Worm (Caenorhabditis elegans) whole organism, mixed stage, embryonic: ENCODE data around the gene golg-4.

Experiments
- M03D4.4 ChIP-seq: sonication (generic microtip); optimal IDR thresholded peaks from 2 replicates; lab custom pipeline; 2017; ENCODE audit warnings: mild to moderate bottlenecking, missing genetic modification characterization, missing compliant biosample characterization
- bed-3 ChIP-seq: fragments of 200-800 bp; sonication (Bioruptor generic); optimal IDR thresholded peaks from 3 replicates; lab custom pipeline; 2018; ENCODE audit warnings: mild to moderate bottlenecking, missing genetic modification characterization, moderate library complexity, missing compliant biosample characterization
- blmp-1 ChIP-seq: fragments of 150-350 bp; optimal IDR thresholded peaks from 2 replicates; lab custom pipeline; 2014; ENCODE audit warnings: missing biosample characterization, missing genetic modification characterization
- ceh-39 ChIP-seq: fragments of 150-350 bp; optimal IDR thresholded peaks from 2 replicates; lab custom pipeline; 2014; ENCODE audit warnings: missing biosample characterization, missing genetic modification characterization
- ceh-43 ChIP-seq: fragments of 200-800 bp; sonication (Bioruptor generic); optimal IDR thresholded peaks from 2 replicates; lab custom pipeline; 2018; ENCODE audit warnings: mild to moderate bottlenecking, missing genetic modification characterization, moderate library complexity, missing compliant biosample characterization
- ceh-83 ChIP-seq: fragments of 200-800 bp; sonication (Bioruptor generic); optimal IDR thresholded peaks from 2 replicates; lab custom pipeline; 2018; ENCODE audit warnings: mild to moderate bottlenecking, missing genetic modification characterization, missing compliant biosample characterization
- ces-1 ChIP-seq: fragments of 150-350 bp; optimal IDR thresholded peaks from 2 replicates; lab custom pipeline; 2014; ENCODE audit warnings: missing biosample characterization, missing genetic modification reagents, missing genetic modification characterization
- cnd-1 ChIP-seq: fragments of 200-800 bp; sonication (Bioruptor generic); optimal IDR thresholded peaks from 2 replicates; lab custom pipeline; 2018; ENCODE audit warnings: mild to moderate bottlenecking, missing genetic modification characterization, missing compliant biosample characterization
- drap-1 ChIP-seq: fragments of 200-800 bp; sonication (Bioruptor generic); optimal IDR thresholded peaks from 3 replicates; lab custom pipeline; 2018; ENCODE audit warnings: mild to moderate bottlenecking, missing genetic modification characterization, missing compliant biosample characterization
- elt-1 ChIP-seq: sonication (generic microtip); optimal IDR thresholded peaks from 2 replicates; lab custom pipeline; 2017; ENCODE audit warnings: missing genetic modification characterization, mild to moderate bottlenecking, missing compliant biosample characterization, antibody characterized with exemption, moderate library complexity, borderline replicate concordance; ENCODE audit not compliant: insufficient read depth
- elt-3 ChIP-seq: fragments of 150-350 bp; optimal IDR thresholded peaks from 2 replicates; lab custom pipeline; 2014; ENCODE audit warnings: missing biosample characterization, missing genetic modification characterization
- flh-1 ChIP-seq: fragments of 200-800 bp; sonication (Bioruptor generic); optimal IDR thresholded peaks from 2 replicates; lab custom pipeline; 2018; ENCODE audit warnings: mild to moderate bottlenecking, missing genetic modification characterization, moderate library complexity, missing compliant biosample characterization
- hlh-1 ChIP-seq: fragments of 150-350 bp; optimal IDR thresholded peaks from 2 replicates; lab custom pipeline; 2014; ENCODE audit warnings: missing biosample characterization, missing genetic modification reagents, missing genetic modification characterization
- lin-13 ChIP-seq: fragments of 150-350 bp; optimal IDR thresholded peaks from 2 replicates; lab custom pipeline; 2014; ENCODE audit warnings: missing biosample characterization, missing genetic modification characterization
- lin-32 ChIP-seq: fragments of 200-800 bp; sonication (Bioruptor generic); optimal IDR thresholded peaks from 2 replicates; lab custom pipeline; 2018; ENCODE audit warnings: mild to moderate bottlenecking, missing genetic modification characterization, missing compliant biosample characterization
- lsy-2 ChIP-seq: fragments of 150-350 bp; optimal IDR thresholded peaks from 2 replicates; lab custom pipeline; 2014; ENCODE audit warnings: missing biosample characterization, missing genetic modification characterization
- mab-5 ChIP-seq: fragments of 150-350 bp; optimal IDR thresholded peaks from 2 replicates; lab custom pipeline; 2014; ENCODE audit warnings: missing biosample characterization, missing genetic modification characterization
- mls-2 ChIP-seq: sonication (generic microtip); optimal IDR thresholded peaks from 2 replicates; lab custom pipeline; 2016; ENCODE audit warnings: mild to moderate bottlenecking, missing genetic modification characterization, moderate library complexity, missing compliant biosample characterization
- nhr-2 ChIP-seq: fragments of 150-350 bp; optimal IDR thresholded peaks from 2 replicates; lab custom pipeline; 2014; ENCODE audit warnings: missing biosample characterization, missing genetic modification characterization
- nhr-237 ChIP-seq: fragments of 150-350 bp; optimal IDR thresholded peaks from 2 replicates; lab custom pipeline; 2014; ENCODE audit warnings: missing biosample characterization, missing genetic modification characterization
- nhr-28 ChIP-seq: fragments of 150-350 bp; optimal IDR thresholded peaks from 2 replicates; lab custom pipeline; 2014; ENCODE audit warnings: missing biosample characterization, missing genetic modification characterization
- nhr-76 ChIP-seq: sonication (generic microtip); optimal IDR thresholded peaks from 2 replicates; lab custom pipeline; 2017; ENCODE audit warnings: missing biosample characterization, missing genetic modification characterization
- pha-4 ChIP-seq: fragments of 150-350 bp; optimal IDR thresholded peaks from 2 replicates; lab custom pipeline; 2018; ENCODE audit warnings: missing biosample characterization, missing genetic modification reagents, missing genetic modification characterization
- sem-2 ChIP-seq: fragments of 200-800 bp; sonication (Bioruptor generic); optimal IDR thresholded peaks from 2 replicates; lab custom pipeline; 2018; ENCODE audit warnings: mild to moderate bottlenecking, missing genetic modification characterization, missing compliant biosample characterization
- snpc-4 ChIP-seq: fragments of 150-350 bp; optimal IDR thresholded peaks from 2 replicates; lab custom pipeline; 2014; ENCODE audit warnings: missing biosample characterization, missing genetic modification characterization
- sptf-1 ChIP-seq: sonication (generic microtip); optimal IDR thresholded peaks from 2 replicates; lab custom pipeline; 2017; ENCODE audit warnings: mild to moderate bottlenecking, missing genetic modification characterization, moderate library complexity, missing compliant biosample characterization
- unc-120 ChIP-seq: sonication (generic microtip); optimal IDR thresholded peaks from 2 replicates; lab custom pipeline; 2017; ENCODE audit warnings: missing genetic modification characterization, missing compliant biosample characterization; ENCODE audit not compliant: poor library complexity, severe bottlenecking
- unc-39 ChIP-seq: fragments of 150-350 bp; optimal IDR thresholded peaks from 2 replicates; lab custom pipeline; 2014; ENCODE audit warnings: missing biosample characterization, missing genetic modification characterization
- unc-62 ChIP-seq: fragments of 150-350 bp; optimal IDR thresholded peaks from 2 replicates; lab custom pipeline; 2014; ENCODE audit warnings: missing biosample characterization, missing genetic modification reagents, missing genetic modification characterization
- zip-8 ChIP-seq: fragments of 150-350 bp; optimal IDR thresholded peaks from 2 replicates; lab custom pipeline; 2014; ENCODE audit warnings: missing biosample characterization, missing genetic modification characterization
- ztf-11 ChIP-seq: fragments of 150-350 bp; optimal IDR thresholded peaks from 2 replicates; lab custom pipeline; 2014; ENCODE audit warnings: missing biosample characterization, missing genetic modification characterization

The golg-4 gene

ce11 chrIII:3405535-3405934, at the start of gene golg-4:
TSS of gene golg-4 (plus strand) at chrIII:3405568.
- TF ChIP-seq lin-32 (GFP tag; lab: Kevin White, UChicago) (no peak), mab-5 (tag; lab: Kevin White, UChicago) (no peak), ceh-83 (GFP tag; lab: Kevin White, UChicago) (no peak), unc-120 (tag; lab: Kevin White, UChicago) (no peak), ceh-43 (no peak), hlh-1 (no peak), nhr-28 (tag; lab: Kevin White, UChicago) (no peak), lsy-2 (no peak), unc-39 (tag; lab: Kevin White, UChicago) (no peak), lin-13 (tag; lab: Kevin White, UChicago) (no peak), bed-3 (GFP tag; lab: Kevin White, UChicago) (no peak), mls-2 (tag; lab: Kevin White, UChicago) (no peak), drap-1 (GFP tag; lab: Kevin White, UChicago) (no peak), snpc-4 (tag; lab: Kevin White, UChicago) (no peak), cnd-1 (tag; lab: Kevin White, UChicago) (no peak)

ce11 chrIII:3355791-3356190, 49.6 kb upstream of the golg-4 start:
- no peak for TF ChIP-seq mls-2 (tag; lab: Kevin White, UChicago)
- TF ChIP-seq ztf-11 = no peak
- TF ChIP-seq elt-3 (tag; lab: Kevin White, UChicago) = peak; percentile 61

- no peak for TF ChIP-seq lsy-2
- no peak for TF ChIP-seq unc-39 (tag; lab: Kevin White, UChicago)
- TF ChIP-seq nhr-76 (tag; lab: Kevin White, UChicago) = no peak
- TF ChIP-seq hlh-1 = no peak
- no peak for TF ChIP-seq bed-3 (GFP tag; lab: Kevin White, UChicago)
- no peak for TF ChIP-seq nhr-2 (tag; lab: Kevin White, UChicago)
- no peak for TF ChIP-seq snpc-4 (tag; lab: Kevin White, UChicago)
- no peak for TF ChIP-seq flh-1 (GFP tag; lab: Kevin White, UChicago)
- TF ChIP-seq unc-62 = no peak
- TF ChIP-seq nhr-237 = no peak
- TF ChIP-seq elt-3 (tag; lab: Kevin White, UChicago) = no peak
- TF ChIP-seq mab-5 (tag; lab: Kevin White, UChicago) = no peak
- no peak for TF ChIP-seq zip-8 (tag; lab: Kevin White, UChicago)
- TF ChIP-seq blmp-1 = no peak
- no peak for TF ChIP-seq elt-1
- TF ChIP-seq ceh-43 = no peak
- TF ChIP-seq ces-1 (GFP tag; lab: Kevin White, UChicago) = no peak
- TF ChIP-seq sptf-1 = no peak
- TF ChIP-seq ceh-83 (GFP tag; lab: Kevin White, UChicago) = no peak
- TF ChIP-seq M03D4.4 (tag; lab: Kevin White, UChicago) = no peak
Observed at ce11 chrIII:3360067-3360466, 45.3 kb upstream of the golg-4 start.

- TF ChIP-seq unc-62 (no peak), M03D4.4 (tag; lab: Kevin White, UChicago) (no peak), unc-120 (tag; lab: Kevin White, UChicago) (no peak), ztf-11 (no peak), ceh-39 (tag; lab: Kevin White, UChicago) (no peak), sem-2 (GFP tag; lab: Kevin White, UChicago) (no peak), mab-5 (tag; lab: Kevin White, UChicago) (no peak), lin-13 (tag; lab: Kevin White, UChicago) (no peak), sptf-1 (no peak)
Observed at ce11 chrIII:3367772-3368171, 37.6 kb upstream of the golg-4 start.

ce11 chrIII:3370054-3370453, 35.3 kb upstream of the golg-4 start, which contains the start of gene prk-2:
TSS of gene prk-2 (minus strand) at chrIII:3370209.
- no peak for TF ChIP-seq mab-5 (tag; lab: Kevin White, UChicago)
- no peak for TF ChIP-seq elt-3 (tag; lab: Kevin White, UChicago)
- TF ChIP-seq unc-39 (tag; lab: Kevin White, UChicago) = no peak
- no peak for TF ChIP-seq nhr-237
- no peak for TF ChIP-seq ces-1 (GFP tag; lab: Kevin White, UChicago)
- TF ChIP-seq pha-4 (tag; lab: Kevin White, UChicago) = no peak
- TF ChIP-seq ztf-11 = no peak
- no peak for TF ChIP-seq elt-1
- no peak for TF ChIP-seq snpc-4 (tag; lab: Kevin White, UChicago)
- TF ChIP-seq lsy-2 = no peak
- TF ChIP-seq nhr-76 (tag; lab: Kevin White, UChicago) = no peak
- TF ChIP-seq sem-2 (GFP tag; lab: Kevin White, UChicago) = no peak
- TF ChIP-seq lin-13 (tag; lab: Kevin White, UChicago) = no peak
- TF ChIP-seq nhr-28 (tag; lab: Kevin White, UChicago) = no peak
- TF ChIP-seq flh-1 (GFP tag; lab: Kevin White, UChicago) = no peak
